Worm (Caenorhabditis elegans): Measurements from ENCODE around the gene M03A8.3.

M03A8.3 gene

ce11 chrX:6792281-6793003 lies 7.4 kb upstream of the M03A8.3 start:
- TF ChIP-seq pha-4 (tag; optimal IDR thresholded peaks at IDR 0.05) = no peak

- TF ChIP-seq ets-4 (tag; optimal IDR thresholded peaks at IDR 0.05) (no peak), eyg-1 (tag; optimal IDR thresholded peaks at IDR 0.05) (no peak), lim-6 (tag; optimal IDR thresholded peaks at IDR 0.05) (no peak), pqm-1 (tag; optimal IDR thresholded peaks at IDR 0.05) (no peak), mec-3 (tag; optimal IDR thresholded peaks at IDR 0.05; ENCODE audit: borderline replicate concordance) (no peak), hlh-15 (tag; optimal IDR thresholded peaks at IDR 0.05) (no peak), sdc-2 (tag; optimal IDR thresholded peaks at IDR 0.05) (no peak), fkh-10 (GFP tag; optimal IDR thresholded peaks at IDR 0.05) (no peak), T23F11.4 (GFP tag; optimal IDR thresholded peaks at IDR 0.05) (no peak), hlh-30 (tag; optimal IDR thresholded peaks at IDR 0.05; ENCODE audit: insufficient read depth) (no peak)
These were observed 3.9 kb upstream of the M03A8.3 start for ce11 chrX:6795843-6796521.

ce11 chrX:6801546-6801945 lies 1.7 kb downstream of the M03A8.3 start:
- TF ChIP-seq unc-55 (GFP tag; optimal IDR thresholded peaks at IDR 0.05) = peak; percentile 61
- TF ChIP-seq ceh-30 (tag; optimal IDR thresholded peaks at IDR 0.05) = no peak

- TF ChIP-seq pros-1 (tag; optimal IDR thresholded peaks at IDR 0.05) = no peak
- peak; percentile 29 for TF ChIP-seq hlh-30 (tag; optimal IDR thresholded peaks at IDR 0.05; ENCODE audit: insufficient read depth)
- TF ChIP-seq ceh-18 (tag; optimal IDR thresholded peaks at IDR 0.05) = no peak
- TF ChIP-seq ceh-9 (tag; optimal IDR thresholded peaks at IDR 0.05) = no peak
- no peak for TF ChIP-seq dmd-4 (tag; optimal IDR thresholded peaks at IDR 0.05; ENCODE audit: borderline replicate concordance)
These were observed 4.6 kb downstream of the M03A8.3 start for ce11 chrX:6804405-6804804.

- TF ChIP-seq ceh-14 (tag; optimal IDR thresholded peaks at IDR 0.05) (no peak), hlh-30 (tag; optimal IDR thresholded peaks at IDR 0.05; ENCODE audit: insufficient read depth) (peak; percentile 4), unc-42 (tag; optimal IDR thresholded peaks at IDR 0.05) (peak; percentile 66), dve-1 (tag; optimal IDR thresholded peaks at IDR 0.05) (no peak), hlh-8 (tag; optimal IDR thresholded peaks at IDR 0.05) (no peak), pat-9 (tag; optimal IDR thresholded peaks at IDR 0.05) (no peak), ceh-24 (tag; optimal IDR thresholded peaks at IDR 0.05) (no peak), ref-2 (tag; optimal IDR thresholded peaks at IDR 0.05) (no peak), sdc-2 (tag; optimal IDR thresholded peaks at IDR 0.05) (peak; percentile 69), elt-2 (tag; optimal IDR thresholded peaks at IDR 0.05) (peak; percentile 31), ceh-48 (tag; optimal IDR thresholded peaks at IDR 0.05) (peak; percentile 67), ceh-30 (tag; optimal IDR thresholded peaks at IDR 0.05) (no peak), mec-3 (tag; optimal IDR thresholded peaks at IDR 0.05; ENCODE audit: borderline replicate concordance) (no peak), unc-55 (GFP tag; optimal IDR thresholded peaks at IDR 0.05) (no peak), ceh-31 (tag; optimal IDR thresholded peaks at IDR 0.05) (peak; percentile 11), npax-4 (tag; optimal IDR thresholded peaks at IDR 0.05) (no peak), tbx-2 (tag; optimal IDR thresholded peaks at IDR 0.05) (no peak), K09A11.1 (tag; optimal IDR thresholded peaks at IDR 0.05; ENCODE audit: insufficient read depth) (no peak), ceh-6 (GFP tag; optimal IDR thresholded peaks at IDR 0.05) (no peak), eyg-1 (tag; optimal IDR thresholded peaks at IDR 0.05) (no peak)
These were observed 5.0 kb downstream of the M03A8.3 start for ce11 chrX:6804857-6805256.

Measured in whole organism, late embryonic.